Fruit fly (Drosophila melanogaster) whole organism, embryonic: Measurements from ENCODE around the gene sima.

Experiments
- Abd-B ChIP-seq: fragments of 200-800 bp; sonication (Bioruptor generic); optimal IDR thresholded peaks from 2 replicates; lab custom pipeline; 2018; ENCODE audit warnings: missing biosample characterization, mild to moderate bottlenecking, missing genetic modification characterization, moderate library complexity
- Adf1 ChIP-seq: fragments of 200-800 bp; sonication (Bioruptor generic); IDR thresholded peaks from 2 replicates; pipeline ENCODE4 v1.3.6; 2022; ENCODE audit warnings: missing biosample characterization, missing genetic modification characterization
- Antp ChIP-seq: fragments of 200-800 bp; sonication (Bioruptor generic); optimal IDR thresholded peaks from 3 replicates; lab custom pipeline; 2016; ENCODE audit warnings: missing biosample characterization, missing genetic modification characterization
- Atf6 ChIP-seq: fragments of 200-800 bp; sonication (Bioruptor generic); IDR thresholded peaks from 2 replicates; pipeline ENCODE4 v1.3.6; 2022; ENCODE audit warnings: missing biosample characterization, missing genetic modification characterization
- B-H1 ChIP-seq: fragments of 200-800 bp; sonication (Bioruptor generic); IDR thresholded peaks from 3 replicates; pipeline ENCODE4 v1.3.6; 2022; ENCODE audit warnings: missing biosample characterization, missing genetic modification characterization
- CG11093 ChIP-seq: fragments of 200-800 bp; sonication (Bioruptor generic); IDR thresholded peaks from 3 replicates; pipeline ENCODE4 v1.3.6; 2022; ENCODE audit warnings: missing biosample characterization, missing genetic modification characterization
- CG11398 ChIP-seq: fragments of 200-800 bp; sonication (Bioruptor generic); optimal IDR thresholded peaks from 2 replicates; lab custom pipeline; 2016; ENCODE audit warnings: missing biosample characterization, missing genetic modification characterization
- CG14441 ChIP-seq: fragments of 200-800 bp; sonication (Bioruptor generic); IDR thresholded peaks from 2 replicates; pipeline ENCODE4 v1.3.6; 2022; ENCODE audit warnings: missing biosample characterization, missing genetic modification characterization
- CG14860 ChIP-seq: fragments of 200-800 bp; sonication (Bioruptor generic); IDR thresholded peaks from 3 replicates; pipeline ENCODE4 v1.3.6; 2022; ENCODE audit warnings: missing biosample characterization, missing genetic modification characterization; ENCODE audit not compliant: partially characterized antibody
- CG14965 ChIP-seq: fragments of 200-800 bp; sonication (Bioruptor generic); optimal IDR thresholded peaks from 2 replicates; lab custom pipeline; 2016; ENCODE audit warnings: missing biosample characterization, missing genetic modification characterization, borderline replicate concordance
- CG15601 ChIP-seq: fragments of 200-800 bp; sonication (Bioruptor generic); optimal IDR thresholded peaks from 3 replicates; lab custom pipeline; 2019; ENCODE audit warnings: missing biosample characterization, mild to moderate bottlenecking, missing genetic modification characterization, moderate library complexity
- CG1602 ChIP-seq: fragments of 200-800 bp; sonication (Bioruptor generic); optimal IDR thresholded peaks from 3 replicates; lab custom pipeline; 2016; ENCODE audit warnings: missing biosample characterization, missing genetic modification characterization
- CG17328 ChIP-seq: fragments of 200-800 bp; sonication (Bioruptor generic); IDR thresholded peaks from 2 replicates; pipeline ENCODE4 v1.3.6; 2022; ENCODE audit warnings: missing biosample characterization, missing genetic modification characterization
- CG17568 ChIP-seq: fragments of 200-800 bp; sonication (Bioruptor generic); optimal IDR thresholded peaks from 2 replicates; lab custom pipeline; 2018; ENCODE audit warnings: missing biosample characterization, mild to moderate bottlenecking, missing genetic modification characterization, moderate library complexity
- CG1792 ChIP-seq: fragments of 200-800 bp; sonication (Bioruptor generic); optimal IDR thresholded peaks from 2 replicates; lab custom pipeline; 2016; ENCODE audit warnings: missing biosample characterization, missing genetic modification characterization
- CG18011 ChIP-seq: fragments of 200-800 bp; sonication (Bioruptor generic); optimal IDR thresholded peaks from 2 replicates; lab custom pipeline; 2017; ENCODE audit warnings: missing biosample characterization, missing genetic modification characterization, mild to moderate bottlenecking, moderate library complexity, missing genotype
- CG2202 ChIP-seq: fragments of 200-800 bp; sonication (Bioruptor generic); optimal IDR thresholded peaks from 2 replicates; lab custom pipeline; 2018; ENCODE audit warnings: missing biosample characterization, mild to moderate bottlenecking, missing genetic modification characterization
- CG2712 ChIP-seq: fragments of 200-800 bp; optimal IDR thresholded peaks from 3 replicates; lab custom pipeline; 2019; ENCODE audit warnings: missing biosample characterization, mild to moderate bottlenecking, missing genetic modification characterization, moderate library complexity
- CG30431 ChIP-seq: fragments of 200-800 bp; sonication (Bioruptor generic); optimal IDR thresholded peaks from 2 replicates; lab custom pipeline; 2017; ENCODE audit warnings: missing biosample characterization, missing genetic modification characterization
- CG3163 ChIP-seq: fragments of 200-800 bp; sonication (Bioruptor generic); optimal IDR thresholded peaks from 3 replicates; lab custom pipeline; 2016; ENCODE audit warnings: missing biosample characterization, missing genetic modification characterization
- CG42726 ChIP-seq: fragments of 200-800 bp; sonication (Bioruptor generic); IDR thresholded peaks from 2 replicates; pipeline ENCODE4 v1.3.6; 2022; ENCODE audit warnings: missing biosample characterization, missing genetic modification characterization; ENCODE audit not compliant: partially characterized antibody
- CG7556 ChIP-seq: fragments of 200-800 bp; sonication (Bioruptor generic); optimal IDR thresholded peaks from 2 replicates; lab custom pipeline; 2017; ENCODE audit warnings: missing biosample characterization, mild to moderate bottlenecking, missing genetic modification characterization
- CG8924 ChIP-seq: fragments of 200-800 bp; optimal IDR thresholded peaks from 3 replicates; lab custom pipeline; 2019; ENCODE audit warnings: missing biosample characterization, mild to moderate bottlenecking, missing genetic modification characterization, moderate library complexity
- CG9215 ChIP-seq: fragments of 200-800 bp; sonication (Bioruptor generic); IDR thresholded peaks from 2 replicates; pipeline ENCODE4 v1.3.6; 2022; ENCODE audit warnings: missing biosample characterization, missing genetic modification characterization
- CG9609 ChIP-seq: fragments of 200-800 bp; sonication (Bioruptor generic); optimal IDR thresholded peaks from 3 replicates; lab custom pipeline; 2016; ENCODE audit warnings: missing biosample characterization, missing genetic modification characterization
- CTCF ChIP-seq: fragments of 200-800 bp; sonication (Bioruptor generic); optimal IDR thresholded peaks from 2 replicates; lab custom pipeline; 2017; ENCODE audit warnings: missing biosample characterization, mild to moderate bottlenecking, missing genetic modification characterization, moderate library complexity
- D ChIP-seq, 2 experiments: fragments of 200-800 bp in 1 of 2; fragments of >200 bp in 1 of 2; sonication (Bioruptor generic) in 1 of 2; optimal IDR thresholded peaks; 2 replicates in 1 of 2; 3 replicates in 1 of 2; lab custom pipeline; 2017; ENCODE audit warnings: mild to moderate bottlenecking in 1 of 2, missing biosample characterization in 1 of 2, missing genetic modification characterization in 1 of 2, missing genetic modification reagents in 1 of 2
- Deaf1 ChIP-seq: fragments of 200-800 bp; optimal IDR thresholded peaks from 3 replicates; lab custom pipeline; 2019; ENCODE audit warnings: missing biosample characterization, mild to moderate bottlenecking, missing genetic modification characterization, moderate library complexity
- Doc3 ChIP-seq: fragments of 200-800 bp; sonication (Bioruptor generic); IDR thresholded peaks from 3 replicates; pipeline ENCODE4 v1.3.6; 2022; ENCODE audit warnings: missing biosample characterization, missing genetic modification characterization; ENCODE audit not compliant: partially characterized antibody
- H2.0 ChIP-seq: fragments of 200-800 bp; sonication (Bioruptor generic); IDR thresholded peaks from 2 replicates; pipeline ENCODE4 v1.3.6; 2022; ENCODE audit warnings: missing biosample characterization, missing genetic modification characterization
- HLHmδ ChIP-seq: fragments of 200-800 bp; sonication (Bioruptor generic); optimal IDR thresholded peaks from 2 replicates; lab custom pipeline; 2018; ENCODE audit warnings: missing biosample characterization, mild to moderate bottlenecking, missing genetic modification characterization, moderate library complexity
- Hand ChIP-seq: fragments of 200-800 bp; sonication (Bioruptor generic); optimal IDR thresholded peaks from 2 replicates; lab custom pipeline; 2017; ENCODE audit warnings: mild to moderate bottlenecking, missing biosample characterization, missing genetic modification reagents, missing genetic modification characterization
- HmgD ChIP-seq: fragments of 200-800 bp; sonication (Bioruptor generic); optimal IDR thresholded peaks from 3 replicates; lab custom pipeline; 2016; ENCODE audit warnings: missing biosample characterization, missing genetic modification characterization
- Lpt ChIP-seq: fragments of >200 bp; optimal IDR thresholded peaks from 2 replicates; lab custom pipeline; 2018; ENCODE audit warnings: missing biosample characterization, missing genetic modification characterization
- Sox100B ChIP-seq: fragments of 200-800 bp; sonication (Bioruptor generic); optimal IDR thresholded peaks from 3 replicates; lab custom pipeline; 2018; ENCODE audit warnings: missing biosample characterization, mild to moderate bottlenecking, missing genetic modification characterization
- Sox102F ChIP-seq: fragments of 200-800 bp; sonication (Bioruptor generic); optimal IDR thresholded peaks from 2 replicates; lab custom pipeline; 2018; ENCODE audit warnings: missing biosample characterization, mild to moderate bottlenecking, missing genetic modification characterization, moderate library complexity
- YL-1 ChIP-seq: fragments of 200-800 bp; sonication (Bioruptor generic); optimal IDR thresholded peaks from 3 replicates; lab custom pipeline; 2017; ENCODE audit warnings: missing biosample characterization, mild to moderate bottlenecking, missing genetic modification characterization
- al ChIP-seq: fragments of 200-800 bp; sonication (Bioruptor generic); IDR thresholded peaks from 2 replicates; pipeline ENCODE4 v1.3.6; 2022; ENCODE audit warnings: missing biosample characterization, missing genetic modification characterization
- bcd ChIP-seq: fragments of 200-800 bp; sonication (Bioruptor generic); optimal IDR thresholded peaks from 2 replicates; lab custom pipeline; 2017; ENCODE audit warnings: missing biosample characterization, mild to moderate bottlenecking, missing genetic modification characterization
- danr ChIP-seq: fragments of 200-800 bp; sonication (Bioruptor generic); IDR thresholded peaks from 2 replicates; pipeline ENCODE4 v1.3.6; 2022; ENCODE audit warnings: missing biosample characterization, missing genetic modification characterization
- lab ChIP-seq: fragments of 200-800 bp; sonication (Bioruptor generic); optimal IDR thresholded peaks from 3 replicates; lab custom pipeline; 2017; ENCODE audit warnings: missing biosample characterization, missing genetic modification characterization, mild to moderate bottlenecking, moderate library complexity, missing genetic modification reagents
- lbe ChIP-seq: fragments of 200-800 bp; sonication (Bioruptor generic); optimal IDR thresholded peaks from 2 replicates; lab custom pipeline; 2016; ENCODE audit warnings: missing biosample characterization, mild to moderate bottlenecking, missing genetic modification characterization
- maf-S ChIP-seq: fragments of 200-800 bp; sonication (Bioruptor generic); optimal IDR thresholded peaks from 2 replicates; lab custom pipeline; 2016; ENCODE audit warnings: missing biosample characterization, missing genetic modification characterization
- oc ChIP-seq: fragments of 200-800 bp; sonication (Bioruptor generic); optimal IDR thresholded peaks from 2 replicates; lab custom pipeline; 2018; ENCODE audit warnings: missing biosample characterization, mild to moderate bottlenecking, missing genetic modification characterization, moderate library complexity
- org-1 ChIP-seq: fragments of 200-800 bp; sonication (Bioruptor generic); optimal IDR thresholded peaks from 2 replicates; lab custom pipeline; 2017; ENCODE audit warnings: missing biosample characterization, missing genetic modification characterization
- row ChIP-seq: fragments of 200-800 bp; sonication (Bioruptor generic); IDR thresholded peaks from 3 replicates; pipeline ENCODE4 v1.3.6; 2022; ENCODE audit warnings: missing biosample characterization, missing genetic modification characterization
- ttk ChIP-seq: fragments of 200-800 bp; sonication (Bioruptor generic); IDR thresholded peaks from 2 replicates; pipeline ENCODE4 v2.1.2; 2022; ENCODE audit warnings: missing biosample characterization, missing genetic modification characterization
- vnd ChIP-seq: fragments of 200-800 bp; sonication (Bioruptor generic); IDR thresholded peaks from 3 replicates; pipeline ENCODE4 v1.3.6; 2022; ENCODE audit warnings: missing biosample characterization, missing genetic modification characterization; ENCODE audit not compliant: partially characterized antibody
- zfh2 ChIP-seq: fragments of 200-800 bp; sonication (Bioruptor generic); optimal IDR thresholded peaks from 2 replicates; lab custom pipeline; 2016; ENCODE audit warnings: missing biosample characterization, missing genetic modification characterization

sima gene

DNA sequence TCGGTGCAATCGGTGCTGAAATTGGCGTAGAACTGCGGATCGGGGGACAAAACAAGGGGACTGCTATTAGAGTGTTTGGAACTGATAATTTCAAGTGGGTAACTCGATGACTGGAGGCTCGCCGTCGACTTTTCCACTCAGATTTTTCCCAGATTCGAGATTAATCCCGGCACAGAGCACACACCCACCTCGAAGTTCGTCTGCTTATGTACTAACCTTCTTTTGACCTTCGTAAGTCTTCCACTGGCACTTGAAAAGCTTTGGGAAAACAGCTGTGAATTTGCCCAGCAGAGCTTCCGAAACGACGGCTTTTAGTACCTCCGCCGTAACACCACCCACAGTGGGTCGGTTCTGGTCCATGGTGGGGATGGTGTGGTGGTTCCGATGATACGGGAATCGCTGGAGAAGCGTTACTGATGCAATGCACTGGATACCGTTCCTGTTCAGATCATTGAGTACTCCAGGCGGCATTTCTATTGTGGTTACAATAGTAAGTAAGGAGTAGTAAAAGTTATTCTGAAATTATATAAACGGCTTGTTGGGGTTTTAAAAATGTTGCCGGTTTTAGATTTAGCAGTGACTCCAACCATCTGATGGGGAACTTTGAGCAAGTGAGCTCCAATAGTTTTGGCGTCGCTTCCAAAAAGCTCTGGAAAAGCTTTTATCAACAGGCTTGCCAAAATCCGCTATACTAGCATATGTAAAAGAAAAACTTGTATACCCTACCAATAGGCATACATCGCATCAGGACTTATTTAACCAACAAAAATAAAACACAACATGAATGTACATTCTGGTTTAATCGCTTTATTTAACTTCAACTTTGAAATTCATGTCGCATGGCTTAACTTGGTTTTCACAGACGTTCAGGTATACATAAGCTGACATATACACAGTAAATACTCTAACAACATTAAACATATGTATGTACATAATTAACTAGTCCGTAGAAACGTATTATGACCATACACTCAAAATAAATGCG, 76.2 kb downstream of the sima start, which contains the start of gene Tpi (continued):
- peak; percentile 50 for TF ChIP-seq Sox102F (GFP tag; lab: Kevin White, UChicago)
- TF ChIP-seq Sox100B (GFP tag; lab: Kevin White, UChicago) = no peak
- TF ChIP-seq zfh2 (GFP tag; lab: Kevin White, UChicago) = peak; percentile 62
- TF ChIP-seq CG30431 (GFP tag; lab: Kevin White, UChicago) = no peak
- TF ChIP-seq CG9609 (GFP tag; lab: Kevin White, UChicago) = no peak
- peak; percentile 87 for TF ChIP-seq CTCF
- TF ChIP-seq CG18011 (GFP tag; lab: Kevin White, UChicago) = peak; percentile 19
- peak; percentile 2 for TF ChIP-seq org-1 (GFP tag; lab: Kevin White, UChicago)
- no peak for TF ChIP-seq CG17568 (GFP tag; lab: Kevin White, UChicago)
- TF ChIP-seq bcd (GFP tag; lab: Kevin White, UChicago) = no peak
- no peak for TF ChIP-seq CG9215 (GFP tag; lab: Robert Waterston, UW)
- no peak for TF ChIP-seq HLHmδ (GFP tag; lab: Kevin White, UChicago)
- TF ChIP-seq ttk (GFP tag; lab: Robert Waterston, UW) = no peak
- TF ChIP-seq CG1792 (GFP tag; lab: Kevin White, UChicago) = no peak
- TF ChIP-seq CG17328 = 0 out of 2 replicates have a peak, but pooled peaks have one; percentile 16
- TF ChIP-seq B-H1 = no peak
- TF ChIP-seq al = no peak
- peak; percentile 57 for TF ChIP-seq Atf6
- TF ChIP-seq Doc3 (GFP tag; lab: Robert Waterston, UW) = no peak
- peak; percentile 51; the same call in 2 of the 3 replicates for TF ChIP-seq row (GFP tag; lab: Robert Waterston, UW)
- no peak for TF ChIP-seq vnd (GFP tag; lab: Robert Waterston, UW)
- TF ChIP-seq lbe (GFP tag; lab: Kevin White, UChicago) = no peak
- TF ChIP-seq CG7556 = peak; percentile 25
- TF ChIP-seq oc (tag; lab: Kevin White, UChicago) = no peak
- TF ChIP-seq danr (GFP tag; lab: Robert Waterston, UW) = no peak
- no peak for TF ChIP-seq CG2202
- TF ChIP-seq CG8924 (tag; lab: Kevin White, UChicago) = no peak
- no peak for TF ChIP-seq Abd-B
- no peak for TF ChIP-seq H2.0
- no peak for TF ChIP-seq CG11093
- no peak for TF ChIP-seq CG14860 (GFP tag; lab: Robert Waterston, UW)
- no peak for TF ChIP-seq D (optimal IDR thresholded peaks at IDR 0.05; lab: Kevin White, UChicago)
- no peak for TF ChIP-seq D (GFP tag; optimal IDR thresholded peaks at IDR 0.05; lab: Kevin White, UChicago)
- TF ChIP-seq CG1602 = no peak
- peak; percentile 50 for TF ChIP-seq YL-1 (GFP tag; lab: Kevin White, UChicago)
- no peak for TF ChIP-seq CG15601 (tag; lab: Kevin White, UChicago)
- TF ChIP-seq Adf1 (GFP tag; lab: Robert Waterston, UW) = no peak
- no peak for TF ChIP-seq Lpt (GFP tag; lab: Kevin White, UChicago)
- TF ChIP-seq CG2712 = no peak
- no peak for TF ChIP-seq CG14441
- peak; percentile 46 for TF ChIP-seq lab
- TF ChIP-seq HmgD (GFP tag; lab: Kevin White, UChicago) = no peak
- no peak for TF ChIP-seq maf-S (GFP tag; lab: Kevin White, UChicago)
- peak; percentile 18 for TF ChIP-seq Hand (GFP tag; lab: Kevin White, UChicago)
- no peak for TF ChIP-seq CG42726
- no peak for TF ChIP-seq CG3163 (GFP tag; lab: Kevin White, UChicago)
- TF ChIP-seq CG14965 (GFP tag; lab: Kevin White, UChicago) = no peak
- no peak for TF ChIP-seq Deaf1 (tag; lab: Kevin White, UChicago)
- TF ChIP-seq Antp (GFP tag; lab: Kevin White, UChicago) = peak; percentile 23
- no peak for TF ChIP-seq CG11398 (GFP tag; lab: Kevin White, UChicago)
